Worm (Caenorhabditis elegans) whole organism, L3 larva: ENCODE results near the gene ints-11.

Experiments used
- R02D3.7 ChIP-seq: fragments of 150-350 bp; optimal IDR thresholded peaks from 2 replicates; lab custom pipeline; 2014; ENCODE audit warnings: missing biosample characterization, missing genetic modification characterization
- ZK546.5 ChIP-seq: sonication (generic microtip); optimal IDR thresholded peaks from 2 replicates; lab custom pipeline; 2017; ENCODE audit warnings: missing biosample characterization, missing genetic modification characterization
- aly-2 ChIP-seq: fragments of 150-350 bp; optimal IDR thresholded peaks from 2 replicates; lab custom pipeline; 2014; ENCODE audit warnings: missing biosample characterization, missing genetic modification characterization
- ama-1 ChIP-seq: fragments of 150-350 bp; optimal IDR thresholded peaks from 2 replicates; lab custom pipeline; 2018
- ceh-16 ChIP-seq: sonication (generic microtip); optimal IDR thresholded peaks from 2 replicates; lab custom pipeline; 2017; ENCODE audit warnings: missing biosample characterization, missing genetic modification characterization
- ceh-28 ChIP-seq: fragments of 150-350 bp; optimal IDR thresholded peaks from 2 replicates; lab custom pipeline; 2014; ENCODE audit warnings: missing biosample characterization, missing genetic modification reagents, missing genetic modification characterization
- ceh-82 ChIP-seq: fragments of 150-350 bp; optimal IDR thresholded peaks from 2 replicates; lab custom pipeline; 2014; ENCODE audit warnings: missing biosample characterization, missing genetic modification characterization
- ceh-9 ChIP-seq: sonication (generic microtip); optimal IDR thresholded peaks from 2 replicates; lab custom pipeline; 2018; ENCODE audit warnings: missing biosample characterization, missing genetic modification characterization
- daf-12 ChIP-seq: fragments of 150-350 bp; optimal IDR thresholded peaks from 2 replicates; lab custom pipeline; 2014; ENCODE audit warnings: missing biosample characterization, missing genetic modification reagents, missing genetic modification characterization
- egl-27 ChIP-seq: sonication (generic microtip); optimal IDR thresholded peaks from 4 replicates; lab custom pipeline; 2017; ENCODE audit warnings: missing biosample characterization, missing genetic modification reagents, missing genetic modification characterization
- egl-5 ChIP-seq: fragments of 150-350 bp; optimal IDR thresholded peaks from 2 replicates; lab custom pipeline; 2017; ENCODE audit warnings: missing biosample characterization, missing genetic modification reagents, missing genetic modification characterization, inconsistent platforms
- elt-1 ChIP-seq: fragments of 150-350 bp; optimal IDR thresholded peaks from 2 replicates; lab custom pipeline; 2014; ENCODE audit warnings: missing biosample characterization, missing genetic modification characterization
- elt-2 ChIP-seq: sonication (generic microtip); optimal IDR thresholded peaks from 2 replicates; lab custom pipeline; 2016; ENCODE audit warnings: missing genetic modification reagents, mild to moderate bottlenecking, missing genetic modification characterization, missing compliant biosample characterization
- elt-3 ChIP-seq, 3 experiments: fragments of 150-350 bp in 1 of 3; sonication (generic microtip) in 2 of 3; optimal IDR thresholded peaks; 2 replicates in 2 of 3; 4 replicates in 1 of 3; lab custom pipeline; 2014 to 2017; ENCODE audit warnings: missing biosample characterization in 3 of 3, missing genetic modification characterization in 3 of 3
- eor-1 ChIP-seq, 2 experiments: fragments of 150-350 bp; optimal IDR thresholded peaks; 2 replicates each; lab custom pipeline; 2014 to 2018; ENCODE audit warnings: missing biosample characterization in 2 of 2, missing genetic modification characterization in 2 of 2
- fkh-10 ChIP-seq: sonication (generic microtip); optimal IDR thresholded peaks from 2 replicates; lab custom pipeline; 2017; ENCODE audit warnings: missing biosample characterization, missing genetic modification reagents, missing genetic modification characterization
- fkh-2 ChIP-seq: fragments of 150-350 bp; optimal IDR thresholded peaks from 2 replicates; lab custom pipeline; 2014; ENCODE audit warnings: missing biosample characterization, missing genetic modification reagents, missing genetic modification characterization
- fos-1 ChIP-seq: fragments of 150-350 bp; optimal IDR thresholded peaks from 2 replicates; lab custom pipeline; 2014; ENCODE audit warnings: missing biosample characterization, missing genetic modification characterization
- hmg-11 ChIP-seq: sonication (generic microtip); optimal IDR thresholded peaks from 2 replicates; lab custom pipeline; 2016; ENCODE audit warnings: missing genetic modification characterization, missing compliant biosample characterization
- lin-15B ChIP-seq: fragments of 150-350 bp; optimal IDR thresholded peaks from 2 replicates; lab custom pipeline; 2014; ENCODE audit warnings: missing biosample characterization, missing genetic modification characterization
- lin-39 ChIP-seq: fragments of 150-350 bp; optimal IDR thresholded peaks from 2 replicates; lab custom pipeline; 2018; ENCODE audit warnings: missing biosample characterization, missing genetic modification reagents, missing genetic modification characterization
- lsy-12 ChIP-seq: sonication (generic microtip); optimal IDR thresholded peaks from 2 replicates; lab custom pipeline; 2016; ENCODE audit warnings: mild to moderate bottlenecking, missing genetic modification characterization, missing compliant biosample characterization
- mdl-1 ChIP-seq: fragments of 150-350 bp; optimal IDR thresholded peaks from 2 replicates; lab custom pipeline; 2014; ENCODE audit warnings: missing biosample characterization, missing genetic modification characterization
- mml-1 ChIP-seq: fragments of 150-350 bp; sonication (generic microtip); optimal IDR thresholded peaks from 3 replicates; lab custom pipeline; 2014; ENCODE audit warnings: missing biosample characterization, missing genetic modification characterization
- nfya-1 ChIP-seq: sonication (generic microtip); optimal IDR thresholded peaks from 2 replicates; lab custom pipeline; 2017; ENCODE audit warnings: missing genetic modification characterization, mild to moderate bottlenecking, missing compliant biosample characterization, antibody characterized with exemption, moderate library complexity; ENCODE audit not compliant: insufficient read depth
- nhr-11 ChIP-seq: fragments of 150-350 bp; optimal IDR thresholded peaks from 2 replicates; lab custom pipeline; 2014; ENCODE audit warnings: missing biosample characterization, missing genetic modification characterization
- nhr-23 ChIP-seq: fragments of 150-350 bp; optimal IDR thresholded peaks from 2 replicates; lab custom pipeline; 2014; ENCODE audit warnings: missing biosample characterization, missing genetic modification reagents, missing genetic modification characterization
- nhr-25 ChIP-seq: sonication (generic microtip); optimal IDR thresholded peaks from 2 replicates; lab custom pipeline; 2017; ENCODE audit warnings: missing biosample characterization, missing genetic modification characterization
- nhr-28 ChIP-seq: fragments of 150-350 bp; optimal IDR thresholded peaks from 2 replicates; lab custom pipeline; 2014; ENCODE audit warnings: missing biosample characterization, missing genetic modification characterization
- nhr-43 ChIP-seq: sonication (generic microtip); optimal IDR thresholded peaks from 2 replicates; lab custom pipeline; 2016; ENCODE audit warnings: mild to moderate bottlenecking, missing genetic modification characterization, missing compliant biosample characterization; ENCODE audit not compliant: poor library complexity, severe bottlenecking
- nhr-67 ChIP-seq: fragments of 150-350 bp; optimal IDR thresholded peaks from 2 replicates; lab custom pipeline; 2014; ENCODE audit warnings: missing biosample characterization, missing genetic modification characterization
- nhr-76 ChIP-seq: fragments of 150-350 bp; sonication (generic microtip); optimal IDR thresholded peaks from 5 replicates; lab custom pipeline; 2014; ENCODE audit warnings: missing biosample characterization, missing genetic modification characterization
- nhr-77 ChIP-seq: fragments of 150-350 bp; optimal IDR thresholded peaks from 2 replicates; lab custom pipeline; 2014; ENCODE audit warnings: missing biosample characterization, missing genetic modification characterization
- pha-4 ChIP-seq: fragments of 150-350 bp; optimal IDR thresholded peaks from 2 replicates; lab custom pipeline; 2014; ENCODE audit warnings: missing biosample characterization, missing genetic modification reagents, missing genetic modification characterization
- pqm-1 ChIP-seq: fragments of 150-350 bp; optimal IDR thresholded peaks from 2 replicates; lab custom pipeline; 2017; ENCODE audit warnings: missing biosample characterization, missing genetic modification characterization, inconsistent platforms
- sea-2 ChIP-seq: fragments of 150-350 bp; sonication (generic microtip); optimal IDR thresholded peaks from 4 replicates; lab custom pipeline; 2014; ENCODE audit warnings: missing biosample characterization, missing genetic modification reagents, missing genetic modification characterization
- snpc-4 ChIP-seq: fragments of 150-350 bp; optimal IDR thresholded peaks from 2 replicates; lab custom pipeline; 2014; ENCODE audit warnings: missing biosample characterization, missing genetic modification characterization
- tbx-2 ChIP-seq: sonication (generic microtip); optimal IDR thresholded peaks from 2 replicates; lab custom pipeline; 2016; ENCODE audit warnings: mild to moderate bottlenecking, missing genetic modification characterization, missing compliant biosample characterization
- unc-39 ChIP-seq: sonication (generic microtip); optimal IDR thresholded peaks from 4 replicates; lab custom pipeline; 2017; ENCODE audit warnings: missing biosample characterization, missing genetic modification characterization
- unc-62 ChIP-seq: fragments of 150-350 bp; sonication (generic microtip); optimal IDR thresholded peaks from 4 replicates; lab custom pipeline; 2014; ENCODE audit warnings: missing biosample characterization, missing genetic modification reagents, missing genetic modification characterization
- zag-1 ChIP-seq: fragments of 150-350 bp; optimal IDR thresholded peaks from 2 replicates; lab custom pipeline; 2014; ENCODE audit warnings: missing biosample characterization, missing genetic modification characterization
- ztf-11 ChIP-seq: fragments of 150-350 bp; optimal IDR thresholded peaks from 2 replicates; lab custom pipeline; 2014; ENCODE audit warnings: missing biosample characterization, missing genetic modification characterization
- ztf-4 ChIP-seq: fragments of 150-350 bp; optimal IDR thresholded peaks from 2 replicates; lab custom pipeline; 2014; ENCODE audit warnings: missing biosample characterization, missing genetic modification characterization

Gene ints-11

DNA sequence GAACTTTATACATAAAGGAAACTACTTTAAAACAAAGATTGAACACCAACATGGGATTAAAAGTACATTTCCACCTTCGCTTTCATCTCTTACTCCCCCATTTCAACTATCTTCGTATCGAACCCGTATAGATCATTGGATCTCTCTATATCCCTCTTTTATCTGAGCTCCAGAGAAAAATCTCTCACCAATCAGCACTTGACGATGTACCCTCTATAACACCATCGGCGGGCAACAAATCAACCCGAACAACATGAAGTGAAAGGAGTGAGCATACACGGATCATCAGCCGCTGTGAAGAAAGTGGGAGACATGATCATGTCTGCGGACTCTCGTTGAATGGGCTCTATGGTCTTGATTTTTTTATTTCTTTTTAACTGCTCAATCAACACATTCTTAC is 25.9 kb downstream of the ints-11 start:
- TF ChIP-seq egl-27 (tag; lab: Kevin White, UChicago) (no peak), nhr-25 (tag; lab: Kevin White, UChicago) (no peak), nfya-1 (peak; percentile 74)

DNA sequence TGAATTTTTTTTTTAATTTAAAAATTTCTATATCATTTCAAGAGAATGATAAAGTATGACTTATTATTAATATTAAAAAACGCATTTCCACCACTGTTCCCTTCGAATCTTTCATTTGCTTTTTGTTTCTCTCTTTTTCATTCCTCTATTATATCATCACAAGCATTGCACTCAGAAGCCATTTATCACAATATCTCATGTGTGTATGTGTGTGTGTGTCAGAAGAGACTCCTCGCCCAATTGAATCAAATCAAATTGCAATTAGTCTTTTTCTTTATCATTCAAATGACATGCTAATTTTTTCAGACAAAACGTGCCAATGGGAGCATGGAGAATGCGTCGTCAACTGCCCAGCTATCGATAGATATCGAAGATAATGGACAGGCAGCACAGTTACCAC is 27.1 kb downstream of the ints-11 start, which contains the start of gene unc-105:
TSS of gene unc-105 (plus strand) at position 301 of the 400 bp plus-strand sequence.
- TF ChIP-seq mdl-1 (tag; lab: Kevin White, UChicago) (no peak), nhr-11 (tag; lab: Kevin White, UChicago) (no peak)

DNA sequence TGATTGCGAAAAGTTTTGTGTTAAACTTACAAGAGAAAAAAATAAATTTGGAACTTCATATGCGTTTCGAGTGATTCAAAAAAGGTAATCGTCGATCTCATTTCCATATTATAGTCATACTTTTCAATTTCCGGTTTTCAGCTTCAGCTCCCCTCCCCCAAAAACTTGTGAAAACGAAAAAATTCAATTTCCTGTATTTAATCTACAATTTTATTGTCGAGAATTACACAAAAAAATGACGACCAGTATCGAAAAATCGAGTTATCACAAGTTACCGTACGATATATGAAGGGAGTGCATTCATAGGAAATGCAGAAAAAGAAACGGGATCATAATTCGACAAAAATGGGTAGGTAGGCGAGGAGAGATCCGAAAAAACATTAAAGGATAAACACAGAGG is 31.2 kb downstream of the ints-11 start, which contains the start of gene lron-4:
TSS of gene lron-4 (minus strand) at position 101 of the 400 bp plus-strand sequence.
- TF ChIP-seq nhr-11 (tag; lab: Kevin White, UChicago): no peak
- no peak for TF ChIP-seq ama-1 (lab: Kevin White, UChicago)
- no peak for TF ChIP-seq sea-2 (GFP tag; lab: Kevin White, UChicago)
- TF ChIP-seq nhr-28 (tag; lab: Kevin White, UChicago): no peak
- TF ChIP-seq tbx-2 (tag; lab: Kevin White, UChicago): no peak
- no peak for TF ChIP-seq nhr-76 (tag; lab: Kevin White, UChicago)
- no peak for TF ChIP-seq lin-15B (tag; lab: Kevin White, UChicago)
- no peak for TF ChIP-seq nhr-43 (tag; lab: Kevin White, UChicago)
- TF ChIP-seq mml-1 (tag; lab: Kevin White, UChicago): no peak
- no peak for TF ChIP-seq ZK546.5 (tag; lab: Kevin White, UChicago)
- TF ChIP-seq eor-1 (tag; optimal IDR thresholded peaks at IDR 0.05; lab: Kevin White, UChicago): no peak
- no peak for TF ChIP-seq nfya-1

DNA sequence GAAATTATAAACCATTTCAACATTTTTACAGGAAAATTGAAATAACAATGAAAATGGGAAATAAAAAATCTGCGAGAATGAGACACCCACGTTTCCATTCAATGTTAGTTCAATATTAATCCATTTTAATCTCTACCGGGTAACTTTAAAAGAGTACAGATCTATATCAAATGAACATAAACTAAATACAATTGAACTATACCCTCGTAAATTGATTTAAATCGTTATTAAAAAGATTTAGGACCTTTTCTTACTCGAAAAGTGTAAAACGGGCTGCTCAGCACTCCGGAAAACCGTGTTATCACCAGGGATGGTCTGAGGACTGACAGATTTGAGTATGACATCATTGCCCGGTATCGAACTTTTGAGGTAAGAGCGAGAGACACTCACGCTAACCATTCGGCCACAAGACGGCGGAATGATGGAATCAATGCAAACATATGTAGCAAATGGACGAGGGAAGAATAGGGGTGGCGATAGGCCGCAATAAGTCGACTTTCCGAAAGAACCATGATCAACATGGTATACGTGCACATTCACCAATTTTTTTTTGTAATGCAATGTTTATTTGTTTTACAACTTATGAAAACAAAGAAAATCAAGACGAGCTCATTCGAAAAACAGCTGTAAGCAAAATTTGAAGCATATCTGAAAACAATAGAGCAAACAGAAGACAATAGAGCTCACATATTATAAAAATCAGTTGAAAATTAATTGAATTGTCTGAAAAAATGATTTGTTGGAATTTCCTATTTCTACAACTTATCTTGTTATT is 36.2 kb downstream of the ints-11 start, which contains the start of the genes chst-1 and C41C4.9:
TSS of gene chst-1 (minus strand) at position 51 of the 775 bp plus-strand sequence.
TSS of gene C41C4.9 (plus strand) at position 725 of the 775 bp plus-strand sequence.
- TF ChIP-seq fkh-2 (tag; lab: Kevin White, UChicago) (no peak), nfya-1 (peak; percentile 52), unc-62 (GFP tag; lab: Kevin White, UChicago) (no peak), elt-3 (tag; optimal IDR thresholded peaks at IDR 0.05; lab: Kevin White, UChicago) (peak in 1 of 3 experiments; percentile 79), ztf-4 (tag; lab: Kevin White, UChicago) (no peak), ceh-28 (no peak), lin-15B (tag; lab: Kevin White, UChicago) (no peak), ama-1 (lab: Kevin White, UChicago) (peak; percentile 6), daf-12 (tag; lab: Kevin White, UChicago) (no peak), egl-5 (tag; lab: Kevin White, UChicago) (peak; percentile 0), lsy-12 (peak; percentile 76), egl-27 (tag; lab: Kevin White, UChicago) (no peak), eor-1 (tag; optimal IDR thresholded peaks at IDR 0.05; lab: Kevin White, UChicago) (no peak), elt-1 (tag; lab: Kevin White, UChicago) (no peak), elt-2 (tag; lab: Kevin White, UChicago) (peak; percentile 60), nhr-23 (tag; lab: Kevin White, UChicago) (no peak), nhr-28 (tag; lab: Kevin White, UChicago) (no peak), nhr-76 (tag; lab: Kevin White, UChicago) (no peak), pqm-1 (tag; lab: Kevin White, UChicago) (no peak), nhr-67 (tag; lab: Kevin White, UChicago) (no peak), fkh-10 (GFP tag; lab: Kevin White, UChicago) (no peak), nhr-25 (tag; lab: Kevin White, UChicago) (peak; percentile 75), R02D3.7 (tag; lab: Kevin White, UChicago) (peak; percentile 21), mml-1 (tag; lab: Kevin White, UChicago) (no peak), ZK546.5 (tag; lab: Kevin White, UChicago) (no peak), hmg-11 (tag; lab: Kevin White, UChicago) (no peak), nhr-43 (tag; lab: Kevin White, UChicago) (peak; percentile 83), nhr-11 (tag; lab: Kevin White, UChicago) (no peak), mdl-1 (tag; lab: Kevin White, UChicago) (no peak), ceh-16 (tag; lab: Kevin White, UChicago) (peak; percentile 22), ceh-9 (tag; lab: Kevin White, UChicago) (no peak), snpc-4 (tag; lab: Kevin White, UChicago) (no peak), fos-1 (tag; lab: Kevin White, UChicago) (no peak), ztf-11 (tag; lab: Kevin White, UChicago) (no peak), aly-2 (tag; lab: Kevin White, UChicago) (no peak), pha-4 (tag; lab: Kevin White, UChicago) (no peak), zag-1 (tag; lab: Kevin White, UChicago) (no peak), tbx-2 (tag; lab: Kevin White, UChicago) (peak; percentile 61), ceh-82 (tag; lab: Kevin White, UChicago) (no peak), lin-39 (tag; lab: Kevin White, UChicago) (peak; percentile 55), unc-39 (tag; lab: Kevin White, UChicago) (no peak), nhr-77 (tag; lab: Kevin White, UChicago) (peak; percentile 83)
